Fruit fly (Drosophila melanogaster) whole organism, embryonic: ENCODE data around the gene CG34453.

Experiments
- Atf3 ChIP-seq: fragments of 200-800 bp; sonication (Bioruptor generic); optimal IDR thresholded peaks from 3 replicates; lab custom pipeline; 2016; ENCODE audit warnings: missing biosample characterization, missing genetic modification characterization
- B-H1 ChIP-seq: fragments of 200-800 bp; sonication (Bioruptor generic); IDR thresholded peaks from 3 replicates; pipeline ENCODE4 v1.3.6; 2022; ENCODE audit warnings: missing biosample characterization, missing genetic modification characterization
- B-H2 ChIP-seq: fragments of 200-800 bp; sonication (Bioruptor generic); optimal IDR thresholded peaks from 2 replicates; lab custom pipeline; 2018; ENCODE audit warnings: missing biosample characterization, mild to moderate bottlenecking, missing genetic modification characterization
- C15 ChIP-seq: fragments of 200-800 bp; sonication (Bioruptor generic); IDR thresholded peaks from 3 replicates; pipeline ENCODE4 v1.3.6; 2022; ENCODE audit warnings: missing biosample characterization, missing genetic modification characterization
- CG10366 ChIP-seq: fragments of 200-800 bp; sonication (Bioruptor generic); IDR thresholded peaks from 2 replicates; pipeline ENCODE4 v1.3.6; 2022; ENCODE audit warnings: missing biosample characterization, missing genetic modification characterization
- CG10565 ChIP-seq: fragments of 200-800 bp; sonication (Bioruptor generic); optimal IDR thresholded peaks from 3 replicates; lab custom pipeline; 2016; ENCODE audit warnings: missing biosample characterization, mild to moderate bottlenecking, missing genetic modification characterization
- CG11560 ChIP-seq: fragments of 200-800 bp; sonication (Bioruptor generic); IDR thresholded peaks from 3 replicates; pipeline ENCODE4 v1.3.6; 2022; ENCODE audit warnings: missing biosample characterization, missing genetic modification characterization
- CG12104 ChIP-seq: fragments of 200-800 bp; sonication (Bioruptor generic); optimal IDR thresholded peaks from 3 replicates; lab custom pipeline; 2016; ENCODE audit warnings: missing biosample characterization, missing genetic modification characterization
- CG15269 ChIP-seq: fragments of 200-800 bp; sonication (Bioruptor generic); optimal IDR thresholded peaks from 2 replicates; lab custom pipeline; 2018; ENCODE audit warnings: missing biosample characterization, mild to moderate bottlenecking, missing genetic modification characterization, moderate library complexity
- CG15479 ChIP-seq: fragments of 200-800 bp; sonication (Bioruptor generic); optimal IDR thresholded peaks from 3 replicates; lab custom pipeline; 2019; ENCODE audit warnings: missing biosample characterization, mild to moderate bottlenecking, missing genetic modification characterization, moderate library complexity
- CG16813 ChIP-seq: fragments of 200-800 bp; sonication (Bioruptor generic); IDR thresholded peaks from 3 replicates; pipeline ENCODE4 v1.3.6; 2022; ENCODE audit warnings: missing biosample characterization, missing genetic modification characterization; ENCODE audit not compliant: partially characterized antibody
- CG17802 ChIP-seq: fragments of 200-800 bp; sonication (Bioruptor generic); optimal IDR thresholded peaks from 2 replicates; lab custom pipeline; 2018; ENCODE audit warnings: missing biosample characterization, mild to moderate bottlenecking, missing genetic modification characterization, moderate library complexity
- CG1832 ChIP-seq: fragments of 200-800 bp; sonication (Bioruptor generic); optimal IDR thresholded peaks from 2 replicates; lab custom pipeline; 2017; ENCODE audit warnings: missing biosample characterization, mild to moderate bottlenecking, missing genetic modification characterization, inconsistent platforms
- CG18599 ChIP-seq: fragments of 200-800 bp; sonication (Bioruptor generic); optimal IDR thresholded peaks from 3 replicates; lab custom pipeline; 2017; ENCODE audit warnings: missing biosample characterization, missing genetic modification characterization, mild to moderate bottlenecking, moderate library complexity, missing genetic modification reagents
- CG2120 ChIP-seq: fragments of 200-800 bp; sonication (Bioruptor generic); optimal IDR thresholded peaks from 3 replicates; lab custom pipeline; 2016; ENCODE audit warnings: missing biosample characterization, missing genetic modification characterization
- CG33213 ChIP-seq: fragments of 200-800 bp; sonication (Bioruptor generic); optimal IDR thresholded peaks from 3 replicates; lab custom pipeline; 2016; ENCODE audit warnings: missing biosample characterization, missing genetic modification characterization
- CG42726 ChIP-seq: fragments of 200-800 bp; sonication (Bioruptor generic); IDR thresholded peaks from 2 replicates; pipeline ENCODE4 v1.3.6; 2022; ENCODE audit warnings: missing biosample characterization, missing genetic modification characterization; ENCODE audit not compliant: partially characterized antibody
- CG43689 ChIP-seq: fragments of 200-800 bp; sonication (Bioruptor generic); IDR thresholded peaks from 2 replicates; pipeline ENCODE4 v1.3.6; 2022; ENCODE audit warnings: missing biosample characterization, missing genetic modification characterization
- CG6683 ChIP-seq: fragments of 200-800 bp; sonication (Bioruptor generic); optimal IDR thresholded peaks from 2 replicates; lab custom pipeline; 2017; ENCODE audit warnings: missing biosample characterization, mild to moderate bottlenecking, missing genetic modification characterization, missing genetic modification reagents
- CG7271 ChIP-seq: fragments of 200-800 bp; sonication (Bioruptor generic); optimal IDR thresholded peaks from 2 replicates; lab custom pipeline; 2018; ENCODE audit warnings: missing biosample characterization, mild to moderate bottlenecking, missing genetic modification characterization, moderate library complexity
- CG7928 ChIP-seq: fragments of 200-800 bp; sonication (Bioruptor generic); optimal IDR thresholded peaks from 2 replicates; lab custom pipeline; 2017; ENCODE audit warnings: missing biosample characterization, mild to moderate bottlenecking, missing genetic modification characterization
- CG8290 ChIP-seq, 3 experiments: fragments of 200-800 bp; sonication (Bioruptor generic); optimal IDR thresholded peaks; 2 replicates each; lab custom pipeline; 2016 to 2019; ENCODE audit warnings: missing biosample characterization in 3 of 3, missing genetic modification characterization in 3 of 3, mild to moderate bottlenecking in 2 of 3, moderate library complexity in 1 of 3
- CG9817 ChIP-seq: fragments of 200-800 bp; sonication (Bioruptor generic); optimal IDR thresholded peaks from 2 replicates; lab custom pipeline; 2018; ENCODE audit warnings: missing biosample characterization, mild to moderate bottlenecking, missing genetic modification characterization, moderate library complexity
- Deaf1 ChIP-seq: fragments of 200-800 bp; optimal IDR thresholded peaks from 3 replicates; lab custom pipeline; 2019; ENCODE audit warnings: missing biosample characterization, mild to moderate bottlenecking, missing genetic modification characterization, moderate library complexity
- Ets65A ChIP-seq: fragments of 200-800 bp; sonication (Bioruptor generic); peaks from one replicate; lab custom pipeline; 2016; ENCODE audit warnings: missing biosample characterization, missing genetic modification characterization
- Fer3 ChIP-seq: fragments of 200-800 bp; sonication (Bioruptor generic); optimal IDR thresholded peaks from 2 replicates; lab custom pipeline; 2018; ENCODE audit warnings: missing biosample characterization, mild to moderate bottlenecking, missing genetic modification characterization, moderate library complexity
- Hr51 ChIP-seq, 2 experiments: fragments of 200-800 bp; sonication (Bioruptor generic); optimal IDR thresholded peaks; 2 replicates in 1 of 2; 3 replicates in 1 of 2; lab custom pipeline; 2016 to 2018; ENCODE audit warnings: missing biosample characterization in 2 of 2, missing genetic modification characterization in 2 of 2, mild to moderate bottlenecking in 1 of 2, moderate library complexity in 1 of 2
- NC2β ChIP-seq: fragments of 200-800 bp; sonication (Bioruptor generic); optimal IDR thresholded peaks from 2 replicates; lab custom pipeline; 2016; ENCODE audit warnings: missing biosample characterization, missing genetic modification characterization
- NK7.1 ChIP-seq: fragments of 200-800 bp; sonication (Bioruptor generic); optimal IDR thresholded peaks from 3 replicates; lab custom pipeline; 2016; ENCODE audit warnings: missing biosample characterization, missing genetic modification characterization
- Nf-YA ChIP-seq: fragments of 200-800 bp; sonication (Bioruptor generic); IDR thresholded peaks from 2 replicates; pipeline ENCODE4 v1.3.6; 2022; ENCODE audit warnings: missing biosample characterization, missing genetic modification characterization
- Oaz ChIP-seq: fragments of 200-800 bp; sonication (Bioruptor generic); IDR thresholded peaks from 2 replicates; pipeline ENCODE4 v1.3.6; 2022; ENCODE audit warnings: missing biosample characterization, missing genetic modification characterization
- Oli ChIP-seq: fragments of 200-800 bp; sonication (Bioruptor generic); optimal IDR thresholded peaks from 2 replicates; lab custom pipeline; 2018; ENCODE audit warnings: missing biosample characterization, mild to moderate bottlenecking, missing genetic modification characterization, moderate library complexity
- PHDP ChIP-seq: fragments of 200-800 bp; sonication (Bioruptor generic); optimal IDR thresholded peaks from 3 replicates; lab custom pipeline; 2018; ENCODE audit warnings: missing biosample characterization, mild to moderate bottlenecking, missing genetic modification characterization, moderate library complexity
- ap ChIP-seq: fragments of 200-800 bp; sonication (Bioruptor generic); IDR thresholded peaks from 2 replicates; pipeline ENCODE4 v1.3.6; 2022; ENCODE audit warnings: missing biosample characterization, missing genetic modification characterization
- crp ChIP-seq, 2 experiments: fragments of 200-800 bp; sonication (Bioruptor generic); optimal IDR thresholded peaks; 2 replicates in 1 of 2; 3 replicates in 1 of 2; lab custom pipeline; 2017; ENCODE audit warnings: missing biosample characterization in 2 of 2, missing genetic modification characterization in 2 of 2, mild to moderate bottlenecking in 1 of 2, moderate library complexity in 1 of 2
- dati ChIP-seq: fragments of 200-800 bp; sonication (Bioruptor generic); IDR thresholded peaks from 2 replicates; pipeline ENCODE4 v1.3.6; 2022; ENCODE audit warnings: missing biosample characterization, missing genetic modification characterization
- dmrt11E ChIP-seq: fragments of 200-800 bp; sonication (Bioruptor generic); optimal IDR thresholded peaks from 3 replicates; lab custom pipeline; 2018; ENCODE audit warnings: missing biosample characterization, mild to moderate bottlenecking, missing genetic modification characterization, moderate library complexity
- gce ChIP-seq: fragments of 200-800 bp; sonication (Bioruptor generic); IDR thresholded peaks from 3 replicates; pipeline ENCODE4 v1.3.6; 2022; ENCODE audit warnings: missing biosample characterization, missing genetic modification characterization
- gro ChIP-seq: fragments of 200-800 bp; sonication (Bioruptor generic); optimal IDR thresholded peaks from 2 replicates; lab custom pipeline; 2016; ENCODE audit warnings: missing biosample characterization, missing genetic modification characterization
- jing ChIP-seq: fragments of 200-800 bp; sonication (Bioruptor generic); optimal IDR thresholded peaks from 2 replicates; lab custom pipeline; 2018; ENCODE audit warnings: missing biosample characterization, mild to moderate bottlenecking, missing genetic modification characterization
- nom ChIP-seq: fragments of 200-800 bp; sonication (Bioruptor generic); optimal IDR thresholded peaks from 2 replicates; lab custom pipeline; 2017; ENCODE audit warnings: missing biosample characterization, missing genetic modification characterization, mild to moderate bottlenecking, moderate library complexity, missing genetic modification reagents
- oc ChIP-seq: fragments of 200-800 bp; sonication (Bioruptor generic); optimal IDR thresholded peaks from 2 replicates; lab custom pipeline; 2018; ENCODE audit warnings: missing biosample characterization, mild to moderate bottlenecking, missing genetic modification characterization, moderate library complexity
- ranshi ChIP-seq: fragments of 200-800 bp; sonication (Bioruptor generic); IDR thresholded peaks from 2 replicates; pipeline ENCODE4 v1.3.6; 2022; ENCODE audit warnings: missing biosample characterization, missing genetic modification characterization
- sc ChIP-seq, 3 experiments: fragments of >200 bp in 2 of 3; fragments of 200-800 bp in 1 of 3; sonication (Bioruptor generic) in 1 of 3; optimal IDR thresholded peaks; 2 replicates in 2 of 3; 3 replicates in 1 of 3; lab custom pipeline; 2017; ENCODE audit warnings: mild to moderate bottlenecking in 1 of 3, missing biosample characterization in 1 of 3, missing genetic modification characterization in 1 of 3, missing genetic modification reagents in 1 of 3
- scrt ChIP-seq: fragments of 200-800 bp; sonication (Bioruptor generic); optimal IDR thresholded peaks from 2 replicates; lab custom pipeline; 2018; ENCODE audit warnings: missing biosample characterization, mild to moderate bottlenecking, missing genetic modification characterization, moderate library complexity
- stwl ChIP-seq: fragments of 200-800 bp; sonication (Bioruptor generic); optimal IDR thresholded peaks from 3 replicates; lab custom pipeline; 2018; ENCODE audit warnings: missing biosample characterization, mild to moderate bottlenecking, missing genetic modification characterization, moderate library complexity

CG34453 gene

dm6 chr3L:247482-248225 is 14.5 kb upstream of the CG34453 start, which contains the start of gene mthl14 (continued):
- TF ChIP-seq crp (GFP tag; optimal IDR thresholded peaks at IDR 0.05; lab: Kevin White, UChicago): no peak
- TF ChIP-seq Oaz (GFP tag; lab: Robert Waterston, UW): no peak
- TF ChIP-seq B-H2 (GFP tag; lab: Kevin White, UChicago): no peak
- TF ChIP-seq dati (GFP tag; lab: Robert Waterston, UW): no peak
- TF ChIP-seq CG15479 (GFP tag; lab: Kevin White, UChicago): peak; percentile 37
- TF ChIP-seq jing: no peak
- TF ChIP-seq CG8290 (GFP tag; optimal IDR thresholded peaks at IDR 0.05; lab: Kevin White, UChicago): no peak
- TF ChIP-seq CG8290 (tag; optimal IDR thresholded peaks at IDR 0.05; lab: Kevin White, UChicago): no peak
- no peak for TF ChIP-seq CG16813 (GFP tag; lab: Robert Waterston, UW)
- no peak for TF ChIP-seq CG15269
- no peak for TF ChIP-seq CG2120 (GFP tag; lab: Kevin White, UChicago)
- no peak for TF ChIP-seq ap (GFP tag; lab: Robert Waterston, UW)
- no peak for TF ChIP-seq CG43689 (GFP tag; lab: Robert Waterston, UW)
- no peak for TF ChIP-seq Deaf1
- peak; percentile 45 for TF ChIP-seq CG7928 (GFP tag; lab: Kevin White, UChicago)
- no peak for TF ChIP-seq Nf-YA (GFP tag; lab: Robert Waterston, UW)
- TF ChIP-seq Hr51 (GFP tag; optimal IDR thresholded peaks at IDR 0.05; lab: Kevin White, UChicago): no peak
- no peak for TF ChIP-seq Atf3 (GFP tag; lab: Kevin White, UChicago)
- TF ChIP-seq CG7271: no peak
- TF ChIP-seq CG18599 (GFP tag; lab: Kevin White, UChicago): no peak
- peak; percentile 11 for TF ChIP-seq NC2β (GFP tag; lab: Kevin White, UChicago)
- TF ChIP-seq C15 (GFP tag; lab: Robert Waterston, UW): no peak
- no peak for TF ChIP-seq CG33213 (GFP tag; lab: Kevin White, UChicago)

- no peak for TF ChIP-seq sc (optimal IDR thresholded peaks at IDR 0.05; lab: Kevin White, UChicago)
- TF ChIP-seq sc (GFP tag; optimal IDR thresholded peaks at IDR 0.05; lab: Kevin White, UChicago): peak; percentile 25
- TF ChIP-seq NK7.1 (GFP tag; lab: Kevin White, UChicago): peak; percentile 43
- no peak for TF ChIP-seq CG6683 (GFP tag; lab: Kevin White, UChicago)
- no peak for TF ChIP-seq CG12104 (GFP tag; lab: Kevin White, UChicago)
- peak; percentile 70 for TF ChIP-seq gro (GFP tag; lab: Kevin White, UChicago)
- TF ChIP-seq CG10565 (GFP tag; lab: Kevin White, UChicago): no peak
- no peak for TF ChIP-seq CG9817 (tag; lab: Kevin White, UChicago)
- TF ChIP-seq nom: peak; percentile 26
- TF ChIP-seq scrt (GFP tag; lab: Kevin White, UChicago): no peak
- TF ChIP-seq CG42726: peak; percentile 81
- TF ChIP-seq ranshi (GFP tag; lab: Robert Waterston, UW): no peak
- TF ChIP-seq B-H1 (GFP tag; lab: Robert Waterston, UW): no peak
- no peak for TF ChIP-seq CG18599 (GFP tag; lab: Kevin White, UChicago)
- TF ChIP-seq CG11560 (tag; lab: Robert Waterston, UW): 0 out of 3 replicates have a peak, but pooled peaks have one; percentile 17
- TF ChIP-seq PHDP (tag; lab: Kevin White, UChicago): no peak
- TF ChIP-seq jing: no peak
- no peak for TF ChIP-seq Oli (tag; lab: Kevin White, UChicago)
- peak; percentile 96 for TF ChIP-seq Ets65A (GFP tag; lab: Kevin White, UChicago)
- TF ChIP-seq gce (GFP tag; lab: Robert Waterston, UW): 0 out of 3 replicates have a peak, but pooled peaks have one; percentile 52
- no peak for TF ChIP-seq Fer3 (tag; lab: Kevin White, UChicago)
- peak; percentile 23 for TF ChIP-seq dmrt11E (tag; lab: Kevin White, UChicago)
- no peak for TF ChIP-seq oc
- TF ChIP-seq CG1832 (GFP tag; lab: Kevin White, UChicago): no peak
- TF ChIP-seq stwl (tag; lab: Kevin White, UChicago): peak; percentile 82
- no peak for TF ChIP-seq CG10366 (GFP tag; lab: Robert Waterston, UW)
- TF ChIP-seq CG17802 (tag; lab: Kevin White, UChicago): peak; percentile 42
Observed at dm6 chr3L:246644-247199, 13.6 kb upstream of the CG34453 start.
